Worm (Caenorhabditis elegans) whole organism, midembryonic: ENCODE measurements around the gene frpr-11.
"Not testable (repeated sequence)": the region's sequence is repeated elsewhere in the genome, so short reads cannot be mapped to it uniquely, and the experiment has no call there.

ENCODE experiments used
- T22C8.4 ChIP-seq: fragments of 200-800 bp; sonication (Bioruptor generic); IDR thresholded peaks from 2 replicates; pipeline ENCODE4 v1.3.6; 2022; ENCODE audit warnings: missing genetic modification characterization, missing compliant biosample characterization
- cog-1 ChIP-seq: sonication (generic microtip); optimal IDR thresholded peaks from 2 replicates; lab custom pipeline; 2016; ENCODE audit warnings: missing genetic modification characterization, missing compliant biosample characterization
- flt-1 ChIP-seq: fragments of 200-800 bp; sonication (Bioruptor generic); IDR thresholded peaks from 2 replicates; pipeline ENCODE4 v1.3.6; 2022; ENCODE audit warnings: missing genetic modification characterization, missing compliant biosample characterization
- klf-2 ChIP-seq: fragments of 200-800 bp; sonication (Bioruptor generic); conservative IDR thresholded peaks from 2 replicates; pipeline ENCODE4 v1.3.6; 2022; ENCODE audit warnings: missing genetic modification reagents, missing genetic modification characterization, missing compliant biosample characterization
- med-1 ChIP-seq: sonication (generic microtip); optimal IDR thresholded peaks from 2 replicates; lab custom pipeline; 2017; ENCODE audit warnings: missing genetic modification characterization, mild to moderate bottlenecking, missing compliant biosample characterization, antibody characterized with exemption, missing genetic modification reagents; ENCODE audit not compliant: insufficient read depth
- ref-1 ChIP-seq: fragments of 200-800 bp; sonication (Bioruptor generic); conservative IDR thresholded peaks from 2 replicates; pipeline ENCODE4 v1.3.6; 2022; ENCODE audit warnings: missing genetic modification reagents, missing genetic modification characterization, missing compliant biosample characterization
- tab-1 ChIP-seq: fragments of 200-800 bp; sonication (Bioruptor generic); IDR thresholded peaks from 2 replicates; pipeline ENCODE4 v1.3.6; 2022; ENCODE audit warnings: missing genetic modification characterization, missing compliant biosample characterization
- ztf-23 ChIP-seq: fragments of 200-800 bp; sonication (Bioruptor generic); IDR thresholded peaks from 2 replicates; pipeline ENCODE4 v1.3.6; 2022; ENCODE audit warnings: missing genetic modification reagents, missing genetic modification characterization, missing compliant biosample characterization
- ztf-29 ChIP-seq: fragments of 200-800 bp; sonication (Bioruptor generic); IDR thresholded peaks from 2 replicates; pipeline ENCODE4 v1.3.6; 2022; ENCODE audit warnings: missing genetic modification reagents, missing genetic modification characterization, missing compliant biosample characterization

Gene frpr-11

ce11 chrV:8906896-8907295, at the start of gene frpr-11:
Gene frpr-11, plus strand, starts transcription at chrV:8907196.
- TF ChIP-seq flt-1 (GFP tag; lab: Robert Waterston, UW) = no peak
- no peak for TF ChIP-seq klf-2 (GFP tag; lab: Robert Waterston, UW)
- TF ChIP-seq ref-1 = no peak
- TF ChIP-seq T22C8.4 = no peak
- TF ChIP-seq tab-1 (GFP tag; lab: Robert Waterston, UW) = no peak
- TF ChIP-seq med-1 (GFP tag; lab: Kevin White, UChicago) = no peak
- no peak for TF ChIP-seq ztf-23
- TF ChIP-seq cog-1 (tag; lab: Kevin White, UChicago) = no peak
- TF ChIP-seq ztf-29 = no peak

- not testable (repeated sequence) for TF ChIP-seq tab-1 (GFP tag; lab: Robert Waterston, UW); flt-1 (GFP tag; lab: Robert Waterston, UW); cog-1 (tag; lab: Kevin White, UChicago)
These were observed 45.0 kb upstream of the frpr-11 start, which contains the start of gene F07B7.12 for ce11 chrV:8861949-8862348. Gene F07B7.12, minus strand, starts transcription at chrV:8862049.

- TF ChIP-seq flt-1 (GFP tag; lab: Robert Waterston, UW) = peak; percentile 92
These were observed 9.0 kb upstream of the frpr-11 start, which contains the start of the genes his-17 and his-18 for ce11 chrV:8897942-8898419. Gene his-17, minus strand, starts transcription at chrV:8897992. Gene his-18, plus strand, starts transcription at chrV:8898228.

- TF ChIP-seq tab-1 (GFP tag; lab: Robert Waterston, UW) = no peak
- no peak for TF ChIP-seq cog-1 (tag; lab: Kevin White, UChicago)
- TF ChIP-seq T22C8.4 = no peak
- TF ChIP-seq klf-2 (GFP tag; lab: Robert Waterston, UW) = no peak
- TF ChIP-seq flt-1 (GFP tag; lab: Robert Waterston, UW) = no peak
These were observed 8.2 kb upstream of the frpr-11 start, which contains the start of gene frpr-13 for ce11 chrV:8898756-8899155. Gene frpr-13, plus strand, starts transcription at chrV:8899056.

ce11 chrV:8902697-8903096, 4.3 kb upstream of the frpr-11 start, which contains the start of gene frpr-12:
Gene frpr-12, plus strand, starts transcription at chrV:8902997.
- TF ChIP-seq ztf-29 (no peak), med-1 (GFP tag; lab: Kevin White, UChicago) (no peak), klf-2 (GFP tag; lab: Robert Waterston, UW) (no peak), ref-1 (no peak), T22C8.4 (no peak), ztf-23 (no peak), tab-1 (GFP tag; lab: Robert Waterston, UW) (no peak), cog-1 (tag; lab: Kevin White, UChicago) (no peak), flt-1 (GFP tag; lab: Robert Waterston, UW) (no peak)

ce11 chrV:8903916-8904315, 3.1 kb upstream of the frpr-11 start:
- TF ChIP-seq med-1 (GFP tag; lab: Kevin White, UChicago) (no peak), flt-1 (GFP tag; lab: Robert Waterston, UW) (no peak), T22C8.4 (no peak), cog-1 (tag; lab: Kevin White, UChicago) (no peak), klf-2 (GFP tag; lab: Robert Waterston, UW) (no peak), ztf-29 (no peak), ztf-23 (no peak)

ce11 chrV:8905656-8906055, 1.3 kb upstream of the frpr-11 start:
- TF ChIP-seq ref-1 = no peak

- TF ChIP-seq ztf-23 = no peak
- TF ChIP-seq T22C8.4 = no peak
- TF ChIP-seq ref-1 = no peak
- no peak for TF ChIP-seq ztf-29
- no peak for TF ChIP-seq med-1 (GFP tag; lab: Kevin White, UChicago)
- no peak for TF ChIP-seq flt-1 (GFP tag; lab: Robert Waterston, UW)
- no peak for TF ChIP-seq tab-1 (GFP tag; lab: Robert Waterston, UW)
- no peak for TF ChIP-seq cog-1 (tag; lab: Kevin White, UChicago)
- TF ChIP-seq klf-2 (GFP tag; lab: Robert Waterston, UW) = no peak
These were observed 6.9 kb downstream of the frpr-11 start, which contains the start of gene mod-1 for ce11 chrV:8913940-8914339. Gene mod-1, minus strand, starts transcription at chrV:8914040.

- TF ChIP-seq ref-1 (no peak), cog-1 (tag; lab: Kevin White, UChicago) (no peak), flt-1 (GFP tag; lab: Robert Waterston, UW) (no peak)
These were observed 15.8 kb downstream of the frpr-11 start, which contains the start of gene ttr-47 for ce11 chrV:8922781-8923180. Gene ttr-47, plus strand, starts transcription at chrV:8923088.

ce11 chrV:8927715-8928114, 20.7 kb downstream of the frpr-11 start:
- no peak for TF ChIP-seq tab-1 (GFP tag; lab: Robert Waterston, UW)

ce11 chrV:8928967-8929366, 22.0 kb downstream of the frpr-11 start, which contains the start of gene H14N18.4:
Gene H14N18.4, minus strand, starts transcription at chrV:8928978.
- no peak for TF ChIP-seq flt-1 (GFP tag; lab: Robert Waterston, UW)
- no peak for TF ChIP-seq ztf-29
- TF ChIP-seq T22C8.4 = no peak
- no peak for TF ChIP-seq tab-1 (GFP tag; lab: Robert Waterston, UW)
- TF ChIP-seq klf-2 (GFP tag; lab: Robert Waterston, UW) = no peak
- TF ChIP-seq ztf-23 = no peak
- no peak for TF ChIP-seq med-1 (GFP tag; lab: Kevin White, UChicago)
- TF ChIP-seq cog-1 (tag; lab: Kevin White, UChicago) = no peak
- no peak for TF ChIP-seq ref-1
